Worm (Caenorhabditis elegans) whole organism, L4/young adult: ENCODE results near the gene hrpl-1.

Source experiments
- W03F9.2 ChIP-seq: fragments of 150-350 bp; optimal IDR thresholded peaks from 2 replicates; lab custom pipeline; 2014; ENCODE audit warnings: missing biosample characterization, missing genetic modification characterization
- dao-5 ChIP-seq: sonication (generic microtip); optimal IDR thresholded peaks from 2 replicates; lab custom pipeline; 2016; ENCODE audit warnings: missing genotype, missing genetic modification characterization, moderate library complexity, missing compliant biosample characterization
- him-1 ChIP-seq: sonication (generic microtip); optimal IDR thresholded peaks from 2 replicates; lab custom pipeline; 2016; ENCODE audit warnings: missing genotype, missing genetic modification reagents, missing genetic modification characterization, missing compliant biosample characterization

ce11 chrII:6915875-6916274 lies 17.3 kb downstream of the hrpl-1 start, which contains the start of gene B0252.8:
- no peak for TF ChIP-seq him-1 (tag; lab: Kevin White, UChicago)
- TF ChIP-seq dao-5 (tag; lab: Kevin White, UChicago) = no peak
- no peak for TF ChIP-seq W03F9.2 (tag; lab: Kevin White, UChicago)
